Worm (Caenorhabditis elegans) whole organism, L2 larva: Measurements from ENCODE around the gene Y57G11B.5.
A peak's percentile ranks its signal among the peaks of the same experiment; 100 is the strongest.

Experiments
- lin-39 ChIP-seq: fragments of 150-350 bp; optimal IDR thresholded peaks from 2 replicates; lab custom pipeline; 2014; ENCODE audit warnings: missing biosample characterization, missing genetic modification reagents, missing genetic modification characterization
- lsy-2 ChIP-seq, 2 experiments: fragments of 150-350 bp in 1 of 2; sonication (generic microtip) in 1 of 2; optimal IDR thresholded peaks; 2 replicates each; lab custom pipeline; 2014 to 2017; ENCODE audit warnings: missing biosample characterization in 2 of 2, missing genetic modification characterization in 2 of 2
- nhr-11 ChIP-seq: fragments of 150-350 bp; optimal IDR thresholded peaks from 2 replicates; lab custom pipeline; 2014; ENCODE audit warnings: missing biosample characterization, missing genetic modification characterization
- nhr-237 ChIP-seq: fragments of 150-350 bp; optimal IDR thresholded peaks from 2 replicates; lab custom pipeline; 2014; ENCODE audit warnings: missing biosample characterization, missing genetic modification characterization
- peb-1 ChIP-seq: fragments of 150-350 bp; optimal IDR thresholded peaks from 2 replicates; lab custom pipeline; 2014; ENCODE audit warnings: missing biosample characterization, missing genetic modification characterization

DNA sequence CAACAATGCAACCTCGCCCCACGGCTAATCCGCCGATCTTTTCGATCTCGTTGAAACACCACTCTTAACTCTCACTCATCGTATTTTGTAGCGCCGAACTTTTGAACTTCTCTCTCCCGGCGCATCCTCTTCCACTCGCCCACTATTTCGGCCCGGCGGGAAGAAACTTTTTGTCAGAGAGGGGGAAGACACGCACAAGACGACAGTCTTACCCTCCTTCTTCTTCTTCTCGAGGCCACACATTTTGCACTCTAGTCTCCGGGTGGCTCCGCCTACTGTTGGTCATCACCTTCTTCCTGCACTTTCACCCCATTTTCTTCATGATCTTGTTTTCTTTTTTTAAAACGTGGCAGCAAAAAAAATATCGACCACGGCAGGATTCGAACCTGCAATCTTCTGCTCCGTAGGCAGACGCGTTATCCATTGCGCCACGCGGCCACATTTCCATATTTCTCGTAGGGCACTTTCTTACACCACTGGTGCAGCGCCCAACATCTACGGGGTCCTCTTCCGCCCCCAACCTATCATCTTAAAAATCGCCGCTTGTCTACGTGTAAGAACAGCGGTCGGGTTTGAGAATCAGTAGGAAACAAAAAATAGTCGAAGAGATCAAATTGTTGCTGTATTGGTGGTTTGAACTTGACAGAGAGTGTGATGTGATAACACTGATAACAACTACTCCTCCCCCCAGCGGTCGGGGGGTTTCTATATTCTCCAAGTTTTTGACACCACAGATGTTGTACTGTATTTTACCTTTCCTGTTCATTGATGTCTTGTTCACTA is 36.5 kb downstream of the Y57G11B.5 start:
- TF ChIP-seq peb-1 (tag; lab: Kevin White, UChicago) = peak; percentile 36
- TF ChIP-seq nhr-237 (tag; lab: Kevin White, UChicago) = no peak
- peak in 1 of 2 experiments; percentile 58 for TF ChIP-seq lsy-2 (tag; optimal IDR thresholded peaks at IDR 0.05; lab: Kevin White, UChicago)
- TF ChIP-seq lin-39 (tag; lab: Kevin White, UChicago) = no peak
- peak; percentile 45 for TF ChIP-seq nhr-11 (tag; lab: Kevin White, UChicago)
